Worm (Caenorhabditis elegans): ENCODE data around the gene wrt-9.

The wrt-9 gene

DNA sequence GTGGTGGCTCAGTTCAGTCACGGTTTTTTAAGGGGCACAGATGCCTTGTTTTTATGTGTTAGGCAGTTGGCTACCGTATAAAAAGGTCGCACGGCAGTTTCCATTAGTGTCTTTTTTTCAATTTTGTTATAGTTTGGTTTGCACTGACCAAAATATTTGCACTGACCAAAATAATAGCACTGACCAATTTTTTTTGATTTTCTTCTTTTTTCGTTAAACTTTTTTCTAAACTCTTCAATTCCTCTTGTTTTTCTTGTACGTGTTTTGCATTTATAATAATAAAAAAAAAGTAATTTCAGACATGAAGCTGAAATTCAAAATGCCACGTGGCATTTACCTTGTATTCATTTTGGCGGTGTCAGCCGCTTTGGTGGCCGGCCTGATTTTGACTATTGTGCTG is 8.1 kb upstream of the wrt-9 start, which contains the start of gene H02F09.3:
Gene H02F09.3, plus strand, starts transcription at position 301 of the 400 bp plus-strand sequence.
- TF ChIP-seq aly-2 (tag; optimal IDR thresholded peaks at IDR 0.05), result no peak
- TF ChIP-seq nfya-1 (tag; optimal IDR thresholded peaks at IDR 0.05; ENCODE audit: insufficient read depth), result no peak
- TF ChIP-seq nhr-25 (tag; optimal IDR thresholded peaks at IDR 0.05), result no peak
- TF ChIP-seq pha-4 (tag; optimal IDR thresholded peaks at IDR 0.05), result no peak
- TF ChIP-seq eor-1 (tag; optimal IDR thresholded peaks at IDR 0.05), result no peak

DNA sequence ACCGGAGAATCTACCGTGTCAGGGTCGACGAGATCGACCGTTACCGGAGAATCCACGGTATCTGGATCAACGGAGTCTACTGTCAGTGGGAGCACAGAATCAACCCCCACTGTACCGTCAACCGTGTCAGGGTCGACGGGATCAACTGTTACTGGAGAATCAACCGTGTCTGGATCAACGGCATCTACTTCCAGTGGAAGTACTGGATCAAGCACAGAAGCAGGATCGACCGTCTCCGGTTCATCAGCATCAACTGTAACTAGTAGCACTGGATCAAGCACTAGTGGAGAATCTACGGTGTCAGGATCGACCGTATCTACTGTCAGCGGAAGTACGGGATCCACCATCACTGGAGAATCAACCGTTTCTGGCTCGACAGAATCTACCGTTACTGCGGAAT is 4.5 kb upstream of the wrt-9 start, which contains the start of gene H02F09.2:
Gene H02F09.2, plus strand, starts transcription at position 301 of the 400 bp plus-strand sequence.
- TF ChIP-seq mml-1 (tag; optimal IDR thresholded peaks at IDR 0.05) (no peak), nhr-12 (tag; optimal IDR thresholded peaks at IDR 0.05) (no peak), egl-27 (tag; optimal IDR thresholded peaks at IDR 0.05) (no peak), lin-15B (tag; optimal IDR thresholded peaks at IDR 0.05) (no peak), elt-1 (tag; optimal IDR thresholded peaks at IDR 0.05) (no peak), ceh-16 (tag; optimal IDR thresholded peaks at IDR 0.05) (no peak), elt-2 (tag; optimal IDR thresholded peaks at IDR 0.05) (no peak), nhr-23 (tag; optimal IDR thresholded peaks at IDR 0.05) (no peak), hmg-11 (tag; optimal IDR thresholded peaks at IDR 0.05) (no peak), nhr-43 (tag; optimal IDR thresholded peaks at IDR 0.05; ENCODE audit: poor library complexity, severe bottlenecking) (no peak)

DNA sequence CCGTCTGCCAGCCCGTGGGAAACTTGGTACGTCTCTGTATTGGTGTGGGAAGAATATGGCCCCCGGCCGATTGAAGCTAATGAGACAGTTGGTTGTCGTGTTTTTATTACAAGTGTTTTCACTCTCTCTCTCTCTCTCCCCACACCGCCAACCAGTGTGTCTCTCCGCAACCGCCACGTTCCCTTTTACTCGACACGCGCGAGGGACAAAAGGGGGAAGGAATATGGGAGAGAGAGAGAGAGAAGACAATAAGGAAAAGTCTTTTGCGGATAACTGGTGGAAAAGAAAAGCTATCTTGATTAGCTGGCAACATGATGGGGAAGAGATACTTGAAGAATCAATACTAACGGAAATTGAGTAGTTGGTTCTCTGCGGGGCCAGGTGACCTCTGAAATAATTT is 2.2 kb downstream of the wrt-9 start:
- TF ChIP-seq nhr-23 (tag; optimal IDR thresholded peaks at IDR 0.05) (peak; percentile 40), fkh-2 (tag; optimal IDR thresholded peaks at IDR 0.05) (no peak)

DNA sequence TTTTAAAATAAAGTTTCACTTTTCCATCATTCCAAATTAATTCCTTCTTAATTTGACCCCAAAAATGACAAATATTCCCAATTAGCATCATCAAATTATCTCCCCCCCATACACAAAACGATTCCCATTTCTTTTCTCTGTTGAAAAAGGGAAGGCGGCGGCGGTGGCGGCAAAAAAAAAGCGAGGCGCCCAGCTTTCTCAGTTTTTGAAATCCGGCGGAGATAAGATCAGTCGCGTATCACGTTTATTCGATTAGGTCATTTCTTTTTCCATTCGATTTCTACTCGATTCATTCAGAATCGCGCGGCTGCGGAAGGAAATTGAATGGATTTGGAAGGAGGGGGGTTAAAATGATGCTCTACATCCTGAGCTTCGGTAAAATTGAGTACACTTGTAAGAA is 7.5 kb downstream of the wrt-9 start:
- TF ChIP-seq ceh-16 (tag; optimal IDR thresholded peaks at IDR 0.05), result no peak
- TF ChIP-seq mdl-1 (tag; optimal IDR thresholded peaks at IDR 0.05), result no peak
- no peak for TF ChIP-seq nhr-67 (tag; optimal IDR thresholded peaks at IDR 0.05)
- no peak for TF ChIP-seq zag-1 (tag; optimal IDR thresholded peaks at IDR 0.05)
- TF ChIP-seq nhr-43 (tag; optimal IDR thresholded peaks at IDR 0.05; ENCODE audit: poor library complexity, severe bottlenecking), result no peak
- no peak for TF ChIP-seq fkh-10 (GFP tag; optimal IDR thresholded peaks at IDR 0.05)
- TF ChIP-seq ztf-4 (tag; optimal IDR thresholded peaks at IDR 0.05), result no peak
- TF ChIP-seq tbx-2 (tag; optimal IDR thresholded peaks at IDR 0.05), result no peak
- no peak for TF ChIP-seq egl-5 (tag; optimal IDR thresholded peaks at IDR 0.05)
- no peak for TF ChIP-seq ceh-9 (tag; optimal IDR thresholded peaks at IDR 0.05)
- no peak for TF ChIP-seq ceh-28 (tag; optimal IDR thresholded peaks at IDR 0.05)
- no peak for TF ChIP-seq elt-1 (tag; optimal IDR thresholded peaks at IDR 0.05)

DNA sequence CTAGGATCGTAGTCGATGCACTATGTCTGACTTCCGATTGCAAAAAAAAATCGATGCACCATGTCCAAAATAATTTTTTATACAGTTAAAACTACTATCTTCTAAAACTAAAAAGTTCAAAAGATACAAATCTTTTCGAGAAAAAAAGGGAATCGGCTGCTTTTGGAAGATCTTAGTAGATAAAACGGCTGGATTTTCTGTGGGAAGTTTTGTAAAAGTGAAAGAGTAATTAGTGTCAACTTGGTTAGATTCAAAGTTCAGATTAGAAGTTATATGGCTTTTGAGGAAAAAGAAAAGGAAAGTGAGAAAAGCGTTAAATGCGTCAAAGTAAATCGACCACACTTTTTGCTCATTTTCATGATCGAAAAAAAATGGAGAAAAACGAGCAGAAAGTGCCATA is 10.6 kb downstream of the wrt-9 start:
- TF ChIP-seq nhr-25 (tag; optimal IDR thresholded peaks at IDR 0.05) (no peak), nhr-12 (tag; optimal IDR thresholded peaks at IDR 0.05) (no peak), elt-1 (tag; optimal IDR thresholded peaks at IDR 0.05) (peak; percentile 63)

DNA sequence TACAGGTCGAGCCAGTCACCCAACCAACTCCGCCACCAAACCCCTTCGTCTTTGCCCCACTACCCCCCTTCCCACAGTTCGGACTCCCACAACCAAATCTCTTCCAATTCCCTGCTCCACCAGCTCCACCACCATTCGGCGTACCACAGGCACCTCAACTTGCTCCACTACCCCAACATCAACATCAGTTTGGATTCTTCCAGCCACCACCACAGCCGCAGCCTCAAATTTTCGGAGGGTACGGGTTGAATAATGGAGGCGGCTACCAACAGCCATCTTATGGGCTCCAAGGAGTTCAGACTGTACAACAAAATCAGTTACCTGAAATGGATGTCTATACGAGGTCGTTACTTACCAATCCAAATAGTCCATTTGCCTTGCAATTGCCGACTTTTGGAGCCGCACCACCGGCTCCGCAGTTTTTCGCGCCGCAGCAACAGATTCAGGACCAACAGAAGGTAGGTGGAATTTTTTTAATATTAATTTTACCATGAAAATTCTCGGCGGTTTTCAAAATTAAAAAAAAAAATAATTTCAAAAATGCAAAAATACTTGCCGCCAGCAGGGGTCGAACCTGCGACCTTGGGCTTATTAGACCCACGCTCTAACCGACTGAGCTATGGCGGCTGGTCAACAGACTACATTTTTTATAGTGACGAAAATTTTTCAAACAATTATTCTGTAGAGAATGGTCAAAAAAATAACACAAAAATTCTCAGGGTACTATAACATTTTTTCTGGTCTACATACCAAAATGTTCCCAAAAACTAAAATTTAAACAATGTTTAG is 12.9 kb downstream of the wrt-9 start:
- TF ChIP-seq skn-1 (tag; optimal IDR thresholded peaks at IDR 0.05), result no peak
- no peak for TF ChIP-seq pqm-1 (tag; optimal IDR thresholded peaks at IDR 0.05)
- TF ChIP-seq lin-39 (tag; optimal IDR thresholded peaks at IDR 0.05), result no peak
- no peak for TF ChIP-seq unc-39 (tag; optimal IDR thresholded peaks at IDR 0.05)
- no peak for TF ChIP-seq ama-1 (optimal IDR thresholded peaks at IDR 0.05)
- no peak for TF ChIP-seq daf-12 (tag; optimal IDR thresholded peaks at IDR 0.05)
- TF ChIP-seq ztf-4 (tag; optimal IDR thresholded peaks at IDR 0.05), result no peak
- no peak for TF ChIP-seq egl-5 (tag; optimal IDR thresholded peaks at IDR 0.05)
- no peak for TF ChIP-seq R02D3.7 (tag; optimal IDR thresholded peaks at IDR 0.05)
- TF ChIP-seq hmg-11 (tag; optimal IDR thresholded peaks at IDR 0.05), result no peak
- no peak for TF ChIP-seq ceh-28 (tag; optimal IDR thresholded peaks at IDR 0.05)
- TF ChIP-seq lin-15B (tag; optimal IDR thresholded peaks at IDR 0.05), result no peak
- no peak for TF ChIP-seq jun-1 (tag; optimal IDR thresholded peaks at IDR 0.05)
- no peak for TF ChIP-seq elt-3 (tag; optimal IDR thresholded peaks at IDR 0.05)
- TF ChIP-seq pha-4 (tag; optimal IDR thresholded peaks at IDR 0.05), result no peak
- no peak for TF ChIP-seq snpc-4 (tag; optimal IDR thresholded peaks at IDR 0.05)
- TF ChIP-seq tbx-2 (tag; optimal IDR thresholded peaks at IDR 0.05), result no peak
- TF ChIP-seq nfya-1 (tag; optimal IDR thresholded peaks at IDR 0.05; ENCODE audit: insufficient read depth), result no peak
- no peak for TF ChIP-seq nhr-67 (tag; optimal IDR thresholded peaks at IDR 0.05)

Measured in whole organism, L3 larva.